Worm (Caenorhabditis elegans): ENCODE measurements around the gene F46G11.4.

DNA sequence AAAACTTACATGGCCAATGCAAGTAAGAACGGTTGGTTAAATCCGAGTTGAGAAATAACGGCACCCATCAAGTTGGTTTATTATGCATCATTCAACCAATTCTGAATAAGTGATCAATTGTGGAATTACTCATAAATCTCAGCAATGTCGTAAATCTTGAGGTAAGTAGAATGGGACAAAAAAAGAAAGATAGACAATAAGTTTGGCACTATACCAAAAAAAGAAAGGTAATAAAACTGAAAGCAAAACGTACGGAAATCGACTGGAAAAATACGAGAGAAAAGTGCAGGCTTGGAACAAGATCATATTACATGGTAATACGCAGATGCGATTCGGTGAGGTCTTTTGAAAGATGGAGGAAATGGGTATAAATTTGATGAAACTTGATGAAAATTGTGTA is at the start of gene F46G11.4:
- TF ChIP-seq tlf-1 (GFP tag; optimal IDR thresholded peaks at IDR 0.05), result no peak
- TF ChIP-seq K11D2.4 (GFP tag; IDR thresholded peaks at IDR 0.05), result no peak
- no peak for TF ChIP-seq ama-1 (optimal IDR thresholded peaks at IDR 0.05)
- TF ChIP-seq ama-1 (GFP tag; optimal IDR thresholded peaks at IDR 0.05), result no peak
- TF ChIP-seq unc-62 (GFP tag; optimal IDR thresholded peaks at IDR 0.05), result no peak
- no peak for TF ChIP-seq C06A6.2 (GFP tag; conservative IDR thresholded peaks at IDR 0.05)
- no peak for TF ChIP-seq hlh-12 (tag; optimal IDR thresholded peaks at IDR 0.05)
- TF ChIP-seq attf-5 (GFP tag; optimal IDR thresholded peaks at IDR 0.05), result no peak
- TF ChIP-seq him-1 (tag; optimal IDR thresholded peaks at IDR 0.05), result no peak
- TF ChIP-seq nfya-1 (tag; optimal IDR thresholded peaks at IDR 0.05; ENCODE audit: borderline replicate concordance, insufficient read depth), result no peak
- no peak for TF ChIP-seq sptf-2 (GFP tag; optimal IDR thresholded peaks at IDR 0.05)
- TF ChIP-seq mxl-1 (tag; optimal IDR thresholded peaks at IDR 0.05), result no peak

All from whole organism, young adult.